Worm (Caenorhabditis elegans): ENCODE data around the gene K01G5.8.

- no peak for TF ChIP-seq nhr-11 (tag; optimal IDR thresholded peaks at IDR 0.05)
- TF ChIP-seq unc-39 (tag; optimal IDR thresholded peaks at IDR 0.05), result no peak
Measured at ce11 chrIII:10754379-10754778, 13.8 kb upstream of the K01G5.8 start.

Measured in whole organism, L3 larva.